Worm (Caenorhabditis elegans) whole organism, L3 larva: Measurements from ENCODE around the gene F23B12.1.
A peak's percentile ranks its signal among the peaks of the same experiment; 100 is the strongest.

Experiments used
- ZK546.5 ChIP-seq: sonication (generic microtip); optimal IDR thresholded peaks from 2 replicates; lab custom pipeline; 2017; ENCODE audit warnings: missing biosample characterization, missing genetic modification characterization
- aly-2 ChIP-seq: fragments of 150-350 bp; optimal IDR thresholded peaks from 2 replicates; lab custom pipeline; 2014; ENCODE audit warnings: missing biosample characterization, missing genetic modification characterization
- ama-1 ChIP-seq: fragments of 150-350 bp; optimal IDR thresholded peaks from 2 replicates; lab custom pipeline; 2018
- ceh-16 ChIP-seq: sonication (generic microtip); optimal IDR thresholded peaks from 2 replicates; lab custom pipeline; 2017; ENCODE audit warnings: missing biosample characterization, missing genetic modification characterization
- ceh-28 ChIP-seq: fragments of 150-350 bp; optimal IDR thresholded peaks from 2 replicates; lab custom pipeline; 2014; ENCODE audit warnings: missing biosample characterization, missing genetic modification reagents, missing genetic modification characterization
- ceh-82 ChIP-seq: fragments of 150-350 bp; optimal IDR thresholded peaks from 2 replicates; lab custom pipeline; 2014; ENCODE audit warnings: missing biosample characterization, missing genetic modification characterization
- daf-12 ChIP-seq: fragments of 150-350 bp; optimal IDR thresholded peaks from 2 replicates; lab custom pipeline; 2014; ENCODE audit warnings: missing biosample characterization, missing genetic modification reagents, missing genetic modification characterization
- egl-5 ChIP-seq: fragments of 150-350 bp; optimal IDR thresholded peaks from 2 replicates; lab custom pipeline; 2017; ENCODE audit warnings: missing biosample characterization, missing genetic modification reagents, missing genetic modification characterization, inconsistent platforms
- elt-1 ChIP-seq: fragments of 150-350 bp; optimal IDR thresholded peaks from 2 replicates; lab custom pipeline; 2014; ENCODE audit warnings: missing biosample characterization, missing genetic modification characterization
- elt-2 ChIP-seq: sonication (generic microtip); optimal IDR thresholded peaks from 2 replicates; lab custom pipeline; 2016; ENCODE audit warnings: missing genetic modification reagents, mild to moderate bottlenecking, missing genetic modification characterization, missing compliant biosample characterization
- eor-1 ChIP-seq, 2 experiments: fragments of 150-350 bp; optimal IDR thresholded peaks; 2 replicates each; lab custom pipeline; 2014 to 2018; ENCODE audit warnings: missing biosample characterization in 2 of 2, missing genetic modification characterization in 2 of 2
- fkh-2 ChIP-seq: fragments of 150-350 bp; optimal IDR thresholded peaks from 2 replicates; lab custom pipeline; 2014; ENCODE audit warnings: missing biosample characterization, missing genetic modification reagents, missing genetic modification characterization
- fos-1 ChIP-seq: fragments of 150-350 bp; optimal IDR thresholded peaks from 2 replicates; lab custom pipeline; 2014; ENCODE audit warnings: missing biosample characterization, missing genetic modification characterization
- hmg-11 ChIP-seq: sonication (generic microtip); optimal IDR thresholded peaks from 2 replicates; lab custom pipeline; 2016; ENCODE audit warnings: missing genetic modification characterization, missing compliant biosample characterization
- jun-1 ChIP-seq: fragments of 150-350 bp; optimal IDR thresholded peaks from 2 replicates; lab custom pipeline; 2014; ENCODE audit warnings: missing biosample characterization, missing genetic modification reagents, missing genetic modification characterization
- lin-15B ChIP-seq: fragments of 150-350 bp; optimal IDR thresholded peaks from 2 replicates; lab custom pipeline; 2014; ENCODE audit warnings: missing biosample characterization, missing genetic modification characterization
- lin-39 ChIP-seq: fragments of 150-350 bp; optimal IDR thresholded peaks from 2 replicates; lab custom pipeline; 2018; ENCODE audit warnings: missing biosample characterization, missing genetic modification reagents, missing genetic modification characterization
- lsy-12 ChIP-seq: sonication (generic microtip); optimal IDR thresholded peaks from 2 replicates; lab custom pipeline; 2016; ENCODE audit warnings: mild to moderate bottlenecking, missing genetic modification characterization, missing compliant biosample characterization
- mml-1 ChIP-seq: fragments of 150-350 bp; sonication (generic microtip); optimal IDR thresholded peaks from 3 replicates; lab custom pipeline; 2014; ENCODE audit warnings: missing biosample characterization, missing genetic modification characterization
- nfya-1 ChIP-seq: sonication (generic microtip); optimal IDR thresholded peaks from 2 replicates; lab custom pipeline; 2017; ENCODE audit warnings: missing genetic modification characterization, mild to moderate bottlenecking, missing compliant biosample characterization, antibody characterized with exemption, moderate library complexity; ENCODE audit not compliant: insufficient read depth
- nhr-11 ChIP-seq: fragments of 150-350 bp; optimal IDR thresholded peaks from 2 replicates; lab custom pipeline; 2014; ENCODE audit warnings: missing biosample characterization, missing genetic modification characterization
- nhr-12 ChIP-seq: fragments of 150-350 bp; optimal IDR thresholded peaks from 2 replicates; lab custom pipeline; 2014; ENCODE audit warnings: missing biosample characterization, missing genetic modification characterization
- nhr-23 ChIP-seq: fragments of 150-350 bp; optimal IDR thresholded peaks from 2 replicates; lab custom pipeline; 2014; ENCODE audit warnings: missing biosample characterization, missing genetic modification reagents, missing genetic modification characterization
- nhr-237 ChIP-seq: fragments of 150-350 bp; optimal IDR thresholded peaks from 2 replicates; lab custom pipeline; 2014; ENCODE audit warnings: missing biosample characterization, missing genetic modification characterization
- nhr-25 ChIP-seq: sonication (generic microtip); optimal IDR thresholded peaks from 2 replicates; lab custom pipeline; 2017; ENCODE audit warnings: missing biosample characterization, missing genetic modification characterization
- nhr-43 ChIP-seq: sonication (generic microtip); optimal IDR thresholded peaks from 2 replicates; lab custom pipeline; 2016; ENCODE audit warnings: mild to moderate bottlenecking, missing genetic modification characterization, missing compliant biosample characterization; ENCODE audit not compliant: poor library complexity, severe bottlenecking
- nhr-76 ChIP-seq: fragments of 150-350 bp; sonication (generic microtip); optimal IDR thresholded peaks from 5 replicates; lab custom pipeline; 2014; ENCODE audit warnings: missing biosample characterization, missing genetic modification characterization
- nhr-77 ChIP-seq: fragments of 150-350 bp; optimal IDR thresholded peaks from 2 replicates; lab custom pipeline; 2014; ENCODE audit warnings: missing biosample characterization, missing genetic modification characterization
- pha-4 ChIP-seq: fragments of 150-350 bp; optimal IDR thresholded peaks from 2 replicates; lab custom pipeline; 2014; ENCODE audit warnings: missing biosample characterization, missing genetic modification reagents, missing genetic modification characterization
- pqm-1 ChIP-seq: fragments of 150-350 bp; optimal IDR thresholded peaks from 2 replicates; lab custom pipeline; 2017; ENCODE audit warnings: missing biosample characterization, missing genetic modification characterization, inconsistent platforms
- sea-2 ChIP-seq: fragments of 150-350 bp; sonication (generic microtip); optimal IDR thresholded peaks from 4 replicates; lab custom pipeline; 2014; ENCODE audit warnings: missing biosample characterization, missing genetic modification reagents, missing genetic modification characterization
- skn-1 ChIP-seq: fragments of 150-350 bp; optimal IDR thresholded peaks from 2 replicates; lab custom pipeline; 2014; ENCODE audit warnings: missing biosample characterization, missing genetic modification characterization
- snpc-4 ChIP-seq: fragments of 150-350 bp; optimal IDR thresholded peaks from 2 replicates; lab custom pipeline; 2014; ENCODE audit warnings: missing biosample characterization, missing genetic modification characterization
- unc-39 ChIP-seq: sonication (generic microtip); optimal IDR thresholded peaks from 4 replicates; lab custom pipeline; 2017; ENCODE audit warnings: missing biosample characterization, missing genetic modification characterization
- zag-1 ChIP-seq: fragments of 150-350 bp; optimal IDR thresholded peaks from 2 replicates; lab custom pipeline; 2014; ENCODE audit warnings: missing biosample characterization, missing genetic modification characterization
- ztf-11 ChIP-seq: fragments of 150-350 bp; optimal IDR thresholded peaks from 2 replicates; lab custom pipeline; 2014; ENCODE audit warnings: missing biosample characterization, missing genetic modification characterization
- ztf-4 ChIP-seq: fragments of 150-350 bp; optimal IDR thresholded peaks from 2 replicates; lab custom pipeline; 2014; ENCODE audit warnings: missing biosample characterization, missing genetic modification characterization

The F23B12.1 gene

DNA sequence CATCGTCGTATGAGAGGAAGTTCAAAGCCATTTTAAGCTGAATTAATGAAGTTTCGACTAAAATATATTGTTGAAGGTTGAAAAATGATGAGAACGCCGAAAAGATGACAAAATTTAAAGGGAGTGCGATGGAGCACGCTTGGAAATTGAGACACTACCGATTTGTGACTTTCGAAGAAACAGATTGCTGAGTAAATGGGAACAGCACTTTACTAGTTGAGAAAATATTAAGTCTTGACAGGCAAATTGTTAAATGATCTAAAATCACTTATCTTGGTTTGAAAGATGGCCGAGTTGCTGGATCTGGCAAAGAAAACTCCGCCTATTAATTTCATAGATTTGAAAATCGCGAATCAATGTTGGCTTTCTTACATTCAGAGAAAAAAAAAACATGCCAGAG, 5.7 kb upstream of the F23B12.1 start, which contains the start of gene rpoa-12:
Gene rpoa-12, minus strand, starts transcription at position 37 of the 400 bp plus-strand sequence.
- TF ChIP-seq skn-1 (tag; lab: Kevin White, UChicago) = peak; percentile 98
- peak; percentile 46 for TF ChIP-seq nfya-1 (tag; lab: Kevin White, UChicago)
- no peak for TF ChIP-seq unc-39 (tag; lab: Kevin White, UChicago)
- TF ChIP-seq ceh-82 (tag; lab: Kevin White, UChicago) = no peak
- peak; percentile 24 for TF ChIP-seq snpc-4 (tag; lab: Kevin White, UChicago)
- TF ChIP-seq nhr-43 (tag; lab: Kevin White, UChicago) = peak; percentile 19
- peak; percentile 64 for TF ChIP-seq lin-15B (tag; lab: Kevin White, UChicago)
- peak; percentile 51 for TF ChIP-seq nhr-23 (tag; lab: Kevin White, UChicago)
- peak; percentile 68 for TF ChIP-seq nhr-25
- TF ChIP-seq lin-39 (tag; lab: Kevin White, UChicago) = no peak
- peak; percentile 52 for TF ChIP-seq pha-4 (tag; lab: Kevin White, UChicago)

DNA sequence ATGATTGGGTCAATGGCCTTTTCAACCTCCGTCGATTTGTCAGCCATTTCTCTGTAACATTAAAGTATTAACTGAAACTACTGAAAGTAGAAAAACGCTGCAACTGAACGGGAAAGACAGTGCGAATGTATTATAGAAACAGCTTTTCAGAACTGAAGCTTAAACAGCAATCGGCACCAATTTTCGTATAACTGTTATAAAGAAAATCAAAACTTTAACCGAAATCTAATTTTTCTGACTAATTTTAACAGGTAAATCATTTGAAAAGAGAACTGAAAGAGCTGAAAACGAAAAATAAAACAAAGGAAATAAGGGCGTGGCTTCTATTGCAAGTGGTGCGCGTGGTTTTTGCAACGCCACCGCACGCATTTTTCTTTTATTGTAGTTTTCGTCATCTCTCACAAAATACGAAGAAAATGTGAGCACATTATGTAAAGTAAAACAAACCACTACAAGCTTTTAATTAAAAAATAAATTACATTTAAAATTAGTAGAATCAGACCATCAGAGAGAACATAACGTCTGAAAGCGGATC, 3.9 kb upstream of the F23B12.1 start, which contains the start of gene rrsr-1:
Gene rrsr-1, minus strand, starts transcription at position 51 of the 535 bp plus-strand sequence.
- TF ChIP-seq aly-2 (tag; lab: Kevin White, UChicago) = no peak
- TF ChIP-seq nhr-43 (tag; lab: Kevin White, UChicago) = peak; percentile 53
- TF ChIP-seq ZK546.5 (tag; lab: Kevin White, UChicago) = no peak
- peak; percentile 54 for TF ChIP-seq snpc-4 (tag; lab: Kevin White, UChicago)
- peak; percentile 46 for TF ChIP-seq egl-5 (tag; lab: Kevin White, UChicago)
- TF ChIP-seq lin-15B (tag; lab: Kevin White, UChicago) = peak; percentile 5
- no peak for TF ChIP-seq pqm-1 (tag; lab: Kevin White, UChicago)

DNA sequence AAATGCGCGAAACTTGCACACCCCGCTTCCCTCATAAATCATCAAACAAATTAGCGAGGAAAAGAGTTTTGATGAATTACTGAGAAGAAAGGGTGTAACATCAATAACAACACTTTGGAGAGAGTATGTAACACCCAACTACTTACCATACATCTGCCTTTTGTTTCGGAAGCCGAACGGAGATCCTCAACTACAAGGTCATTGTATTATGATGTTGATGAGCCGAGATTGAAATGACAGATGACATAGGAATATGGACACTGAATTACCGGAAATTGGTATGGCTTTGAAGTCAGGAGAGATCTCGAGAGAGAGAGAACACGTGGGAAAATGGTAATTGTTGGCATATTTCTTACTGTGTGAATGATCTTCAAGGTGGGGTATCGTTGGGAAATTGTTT, 3.0 kb upstream of the F23B12.1 start:
- TF ChIP-seq ZK546.5 (tag; lab: Kevin White, UChicago) (no peak), ztf-4 (tag; lab: Kevin White, UChicago) (no peak), unc-39 (tag; lab: Kevin White, UChicago) (no peak), nhr-76 (tag; lab: Kevin White, UChicago) (no peak), elt-2 (tag; lab: Kevin White, UChicago) (no peak), nhr-11 (no peak), nhr-12 (tag; lab: Kevin White, UChicago) (no peak), ceh-16 (no peak), ceh-82 (tag; lab: Kevin White, UChicago) (no peak), snpc-4 (tag; lab: Kevin White, UChicago) (no peak), ceh-28 (tag; lab: Kevin White, UChicago) (no peak), nhr-25 (no peak), jun-1 (tag; lab: Kevin White, UChicago) (no peak), ztf-11 (tag; lab: Kevin White, UChicago) (no peak), eor-1 (tag; optimal IDR thresholded peaks at IDR 0.05; lab: Kevin White, UChicago) (no peak), fkh-2 (no peak), skn-1 (tag; lab: Kevin White, UChicago) (no peak), ama-1 (lab: Kevin White, UChicago) (no peak), elt-1 (tag; lab: Kevin White, UChicago) (no peak), fos-1 (tag; lab: Kevin White, UChicago) (no peak)
- TF ChIP-seq, all 47 proteins: peak for 0

DNA sequence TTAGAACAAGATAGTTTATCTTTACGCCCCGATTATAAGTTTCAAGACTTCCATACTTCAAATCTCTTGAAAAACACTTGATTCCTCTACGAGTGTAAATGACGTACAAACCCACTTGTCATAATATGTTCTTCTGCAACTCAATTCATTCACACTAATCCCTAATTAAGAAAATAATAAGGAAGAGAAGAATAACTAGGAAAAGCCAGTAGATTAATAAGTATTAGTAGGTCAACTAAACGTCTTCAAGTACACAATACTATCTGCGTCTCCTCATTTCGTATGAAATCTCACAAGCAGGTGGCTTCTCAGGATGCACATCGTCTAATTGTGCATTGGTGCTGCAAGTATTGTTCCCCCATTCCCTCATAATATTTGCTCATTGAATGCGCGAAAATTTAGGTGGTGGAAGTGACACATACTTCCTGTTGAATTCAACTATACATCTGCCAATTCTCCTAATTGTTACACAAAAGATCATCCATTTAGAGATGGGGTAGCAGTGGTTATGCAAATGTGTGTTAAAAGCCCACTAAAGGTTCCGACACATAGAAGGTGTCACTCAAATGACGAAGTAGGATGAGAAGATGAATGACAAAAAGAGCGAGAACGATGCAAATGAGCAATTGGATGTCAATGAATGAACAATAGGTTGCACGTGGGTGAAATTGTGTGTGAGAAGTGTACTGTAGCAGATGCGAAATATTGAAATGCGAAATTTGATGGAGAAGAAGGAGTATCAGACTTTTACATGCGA, 1.7 kb upstream of the F23B12.1 start:
- TF ChIP-seq daf-12 (no peak), ZK546.5 (tag; lab: Kevin White, UChicago) (no peak), hmg-11 (tag; lab: Kevin White, UChicago) (no peak), sea-2 (GFP tag; lab: Kevin White, UChicago) (no peak), lsy-12 (tag; lab: Kevin White, UChicago) (no peak), mml-1 (tag; lab: Kevin White, UChicago) (no peak), nhr-77 (tag; lab: Kevin White, UChicago) (no peak), zag-1 (tag; lab: Kevin White, UChicago) (no peak), ceh-28 (tag; lab: Kevin White, UChicago) (no peak), ceh-82 (tag; lab: Kevin White, UChicago) (no peak), nhr-43 (tag; lab: Kevin White, UChicago) (no peak), nhr-237 (tag; lab: Kevin White, UChicago) (no peak), egl-5 (tag; lab: Kevin White, UChicago) (no peak), lin-15B (tag; lab: Kevin White, UChicago) (no peak), elt-2 (tag; lab: Kevin White, UChicago) (no peak)
